Fruit fly (Drosophila melanogaster): Measurements from ENCODE around the gene Blos4.

Blos4 gene

DNA sequence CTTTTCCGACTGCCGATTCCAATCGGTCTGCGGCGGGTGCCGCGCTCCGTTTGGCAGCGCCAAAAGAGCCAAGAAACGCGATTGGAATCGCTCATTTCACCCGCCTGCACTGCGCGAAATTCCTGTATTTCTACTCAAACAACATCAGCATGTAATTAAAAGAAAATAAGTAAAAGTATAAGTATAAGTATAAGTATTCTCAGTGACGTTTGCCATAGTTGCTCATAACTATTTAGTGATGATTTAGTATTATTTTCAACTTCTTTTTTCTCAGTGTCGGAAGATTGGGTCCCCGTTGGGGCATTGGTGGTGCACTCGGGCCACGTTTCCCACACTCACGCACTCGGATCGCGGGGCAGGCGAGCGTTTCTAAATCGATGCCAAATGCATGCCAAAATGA is 34.3 kb downstream of the Blos4 start (continued):
- TF ChIP-seq Gug (GFP tag; IDR thresholded peaks at IDR 0.05) (peak; percentile 85), Ets21C (GFP tag; optimal IDR thresholded peaks at IDR 0.05) (no peak), net (GFP tag; optimal IDR thresholded peaks at IDR 0.05) (peak; percentile 71), fkh (GFP tag; optimal IDR thresholded peaks at IDR 0.05) (no peak), Hr38 (GFP tag; optimal IDR thresholded peaks at IDR 0.05) (no peak), CG1621 (tag; optimal IDR thresholded peaks at IDR 0.05) (peak; percentile 56), CG6163 (GFP tag; IDR thresholded peaks at IDR 0.05) (peak; percentile 90), Met (GFP tag; optimal IDR thresholded peaks at IDR 0.05) (peak; percentile 51), CG11294 (GFP tag; IDR thresholded peaks at IDR 0.05) (peak; percentile 72), fd59A (GFP tag; optimal IDR thresholded peaks at IDR 0.05) (peak; percentile 63), CG6276 (GFP tag; optimal IDR thresholded peaks at IDR 0.05) (peak; percentile 84), CG10631 (GFP tag; optimal IDR thresholded peaks at IDR 0.05) (peak; percentile 67), CG6808 (GFP tag; optimal IDR thresholded peaks at IDR 0.05) (peak; percentile 26), CG31627 (GFP tag; optimal IDR thresholded peaks at IDR 0.05) (peak; percentile 30), CG11902 (GFP tag; optimal IDR thresholded peaks at IDR 0.05) (no peak), CG15336 (GFP tag; IDR thresholded peaks at IDR 0.05) (peak; percentile 92), Sox15 (GFP tag; optimal IDR thresholded peaks at IDR 0.05) (no peak), acj6 (GFP tag; optimal IDR thresholded peaks at IDR 0.05) (peak; percentile 61), Eip75B (GFP tag; optimal IDR thresholded peaks at IDR 0.05) (peak; percentile 65), pdm3 (GFP tag; optimal IDR thresholded peaks at IDR 0.05) (peak; percentile 64), CG32006 (GFP tag; optimal IDR thresholded peaks at IDR 0.05) (peak; percentile 84), CG3032 (tag; optimal IDR thresholded peaks at IDR 0.05) (peak; percentile 67), dac (GFP tag; optimal IDR thresholded peaks at IDR 0.05) (peak; percentile 72), Lpt (GFP tag; optimal IDR thresholded peaks at IDR 0.05) (peak; percentile 35), CG6792 (GFP tag; optimal IDR thresholded peaks at IDR 0.05) (peak; percentile 48), topi (GFP tag; optimal IDR thresholded peaks at IDR 0.05) (peak; percentile 47), spab (GFP tag; optimal IDR thresholded peaks at IDR 0.05) (peak; percentile 50), OdsH (GFP tag; optimal IDR thresholded peaks at IDR 0.05) (peak; percentile 73), achi (GFP tag; optimal IDR thresholded peaks at IDR 0.05) (peak; percentile 63), CG4318 (GFP tag; optimal IDR thresholded peaks at IDR 0.05) (peak; percentile 81), cyc (GFP tag; optimal IDR thresholded peaks at IDR 0.05) (peak; percentile 49), Blimp-1 (GFP tag; optimal IDR thresholded peaks at IDR 0.05) (no peak), CG34406 (GFP tag; optimal IDR thresholded peaks at IDR 0.05) (peak; percentile 42), Eip93F (GFP tag; optimal IDR thresholded peaks at IDR 0.05) (no peak), Smox (GFP tag; optimal IDR thresholded peaks at IDR 0.05) (peak; percentile 20), Eip78C (GFP tag) (peak; percentile 87), CG9139 (GFP tag; optimal IDR thresholded peaks at IDR 0.05) (no peak), salr (GFP tag; optimal IDR thresholded peaks at IDR 0.05) (peak; percentile 12 to 51)

DNA sequence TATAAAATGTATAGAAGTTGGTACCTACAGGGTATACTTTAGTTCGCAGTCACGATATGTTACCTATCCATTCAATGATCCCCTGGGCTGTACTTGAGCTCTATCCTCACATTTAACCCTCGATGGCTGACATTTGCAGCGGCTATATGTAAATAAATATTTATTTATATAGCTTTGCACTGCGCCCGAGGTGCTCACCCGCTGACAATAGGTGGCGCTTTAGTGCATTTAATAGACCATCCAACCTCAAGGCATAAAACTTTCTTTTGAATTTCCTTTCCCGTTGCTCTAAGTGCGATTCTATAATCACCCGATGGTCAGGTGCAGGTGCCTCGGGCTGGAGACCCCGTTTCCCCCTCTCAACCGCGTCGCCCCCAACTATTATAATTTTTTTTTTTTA is 38.4 kb downstream of the Blos4 start:
- TF ChIP-seq salr (GFP tag; optimal IDR thresholded peaks at IDR 0.05) (no peak), ss (GFP tag; optimal IDR thresholded peaks at IDR 0.05) (no peak)

DNA sequence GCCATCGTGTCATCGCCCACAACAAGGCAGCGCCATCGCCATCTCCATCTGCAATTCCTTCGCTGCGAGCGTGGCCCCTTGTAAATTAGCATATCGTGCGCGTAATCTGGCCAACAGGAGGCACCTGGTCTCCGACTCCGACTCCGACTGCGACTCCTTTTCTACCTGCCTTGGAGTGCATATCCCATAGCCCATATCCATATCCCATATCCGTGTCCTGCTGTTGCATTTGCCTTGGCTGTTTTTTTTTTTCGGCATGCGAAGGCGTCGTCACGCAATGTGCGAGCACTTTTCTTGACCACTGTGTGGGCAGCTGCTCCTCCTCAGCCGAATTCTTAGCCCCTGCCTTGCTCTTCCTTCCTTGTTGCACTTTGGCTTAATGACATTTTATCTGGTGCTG is 39.6 kb downstream of the Blos4 start:
- TF ChIP-seq OdsH (GFP tag; optimal IDR thresholded peaks at IDR 0.05): no peak
- no peak for TF ChIP-seq CG8119 (GFP tag; IDR thresholded peaks at IDR 0.05)
- no peak for TF ChIP-seq Smox (GFP tag; optimal IDR thresholded peaks at IDR 0.05)
- no peak for TF ChIP-seq CG11762 (GFP tag; optimal IDR thresholded peaks at IDR 0.05; ENCODE audit: insufficient read depth)
- TF ChIP-seq CG34406 (GFP tag; optimal IDR thresholded peaks at IDR 0.05): no peak
- TF ChIP-seq ss (GFP tag; optimal IDR thresholded peaks at IDR 0.05): peak in 1 of 2 experiments; percentile 93
- no peak for TF ChIP-seq Sox102F (GFP tag; optimal IDR thresholded peaks at IDR 0.05)
